Fruit fly (Drosophila melanogaster) S2 (cell line): Measurements from ENCODE around the gene CG1774.

Source experiments
- CG8478 ChIP-seq: fragments of >200 bp; optimal IDR thresholded peaks from 2 replicates; lab custom pipeline; 2018
- CTCF ChIP-seq, 2 experiments: fragments of >200 bp; optimal IDR thresholded peaks; 2 replicates each; lab custom pipeline; 2018

DNA sequence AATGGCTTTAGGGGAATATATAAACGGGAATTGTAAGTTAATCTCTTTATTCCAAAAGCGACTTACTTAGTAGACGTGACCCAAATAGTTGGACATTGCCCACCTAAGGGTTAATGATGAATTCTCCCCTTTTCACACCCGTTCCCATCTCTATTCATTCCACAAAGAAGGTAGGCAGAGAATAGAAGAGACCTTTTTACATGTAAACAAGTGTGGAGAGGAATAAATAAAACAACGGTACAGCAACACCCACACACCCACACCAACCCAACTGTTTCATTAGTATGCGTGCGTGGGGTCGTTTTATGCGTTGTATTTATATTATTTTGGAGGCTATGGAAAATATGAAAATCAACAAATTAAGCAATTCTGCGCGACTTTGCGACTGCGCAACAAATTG, 15.4 kb downstream of the CG1774 start:
- no peak for TF ChIP-seq CTCF (optimal IDR thresholded peaks at IDR 0.05; lab: Kevin White, UChicago)
- TF ChIP-seq CG8478 (lab: Kevin White, UChicago) = no peak
